Worm (Caenorhabditis elegans) whole organism, L3 larva: Measurements from ENCODE around the gene ZK1248.19.

Source experiments
- R02D3.7 ChIP-seq: fragments of 150-350 bp; optimal IDR thresholded peaks from 2 replicates; lab custom pipeline; 2014; ENCODE audit warnings: missing biosample characterization, missing genetic modification characterization
- ZK546.5 ChIP-seq: sonication (generic microtip); optimal IDR thresholded peaks from 2 replicates; lab custom pipeline; 2017; ENCODE audit warnings: missing biosample characterization, missing genetic modification characterization
- aly-2 ChIP-seq: fragments of 150-350 bp; optimal IDR thresholded peaks from 2 replicates; lab custom pipeline; 2014; ENCODE audit warnings: missing biosample characterization, missing genetic modification characterization
- ceh-16 ChIP-seq: sonication (generic microtip); optimal IDR thresholded peaks from 2 replicates; lab custom pipeline; 2017; ENCODE audit warnings: missing biosample characterization, missing genetic modification characterization
- ceh-28 ChIP-seq: fragments of 150-350 bp; optimal IDR thresholded peaks from 2 replicates; lab custom pipeline; 2014; ENCODE audit warnings: missing biosample characterization, missing genetic modification reagents, missing genetic modification characterization
- ceh-9 ChIP-seq: sonication (generic microtip); optimal IDR thresholded peaks from 2 replicates; lab custom pipeline; 2018; ENCODE audit warnings: missing biosample characterization, missing genetic modification characterization
- elt-3 ChIP-seq, 3 experiments: fragments of 150-350 bp in 1 of 3; sonication (generic microtip) in 2 of 3; optimal IDR thresholded peaks; 2 replicates in 2 of 3; 4 replicates in 1 of 3; lab custom pipeline; 2014 to 2017; ENCODE audit warnings: missing biosample characterization in 3 of 3, missing genetic modification characterization in 3 of 3
- eor-1 ChIP-seq, 2 experiments: fragments of 150-350 bp; optimal IDR thresholded peaks; 2 replicates each; lab custom pipeline; 2014 to 2018; ENCODE audit warnings: missing biosample characterization in 2 of 2, missing genetic modification characterization in 2 of 2
- fkh-10 ChIP-seq: sonication (generic microtip); optimal IDR thresholded peaks from 2 replicates; lab custom pipeline; 2017; ENCODE audit warnings: missing biosample characterization, missing genetic modification reagents, missing genetic modification characterization
- fkh-2 ChIP-seq: fragments of 150-350 bp; optimal IDR thresholded peaks from 2 replicates; lab custom pipeline; 2014; ENCODE audit warnings: missing biosample characterization, missing genetic modification reagents, missing genetic modification characterization
- fos-1 ChIP-seq: fragments of 150-350 bp; optimal IDR thresholded peaks from 2 replicates; lab custom pipeline; 2014; ENCODE audit warnings: missing biosample characterization, missing genetic modification characterization
- jun-1 ChIP-seq: fragments of 150-350 bp; optimal IDR thresholded peaks from 2 replicates; lab custom pipeline; 2014; ENCODE audit warnings: missing biosample characterization, missing genetic modification reagents, missing genetic modification characterization
- lin-39 ChIP-seq: fragments of 150-350 bp; optimal IDR thresholded peaks from 2 replicates; lab custom pipeline; 2018; ENCODE audit warnings: missing biosample characterization, missing genetic modification reagents, missing genetic modification characterization
- lsy-12 ChIP-seq: sonication (generic microtip); optimal IDR thresholded peaks from 2 replicates; lab custom pipeline; 2016; ENCODE audit warnings: mild to moderate bottlenecking, missing genetic modification characterization, missing compliant biosample characterization
- mdl-1 ChIP-seq: fragments of 150-350 bp; optimal IDR thresholded peaks from 2 replicates; lab custom pipeline; 2014; ENCODE audit warnings: missing biosample characterization, missing genetic modification characterization
- mml-1 ChIP-seq: fragments of 150-350 bp; sonication (generic microtip); optimal IDR thresholded peaks from 3 replicates; lab custom pipeline; 2014; ENCODE audit warnings: missing biosample characterization, missing genetic modification characterization
- nfya-1 ChIP-seq: sonication (generic microtip); optimal IDR thresholded peaks from 2 replicates; lab custom pipeline; 2017; ENCODE audit warnings: missing genetic modification characterization, mild to moderate bottlenecking, missing compliant biosample characterization, antibody characterized with exemption, moderate library complexity; ENCODE audit not compliant: insufficient read depth
- nhr-11 ChIP-seq: fragments of 150-350 bp; optimal IDR thresholded peaks from 2 replicates; lab custom pipeline; 2014; ENCODE audit warnings: missing biosample characterization, missing genetic modification characterization
- nhr-12 ChIP-seq: fragments of 150-350 bp; optimal IDR thresholded peaks from 2 replicates; lab custom pipeline; 2014; ENCODE audit warnings: missing biosample characterization, missing genetic modification characterization
- nhr-237 ChIP-seq: fragments of 150-350 bp; optimal IDR thresholded peaks from 2 replicates; lab custom pipeline; 2014; ENCODE audit warnings: missing biosample characterization, missing genetic modification characterization
- nhr-25 ChIP-seq: sonication (generic microtip); optimal IDR thresholded peaks from 2 replicates; lab custom pipeline; 2017; ENCODE audit warnings: missing biosample characterization, missing genetic modification characterization
- nhr-43 ChIP-seq: sonication (generic microtip); optimal IDR thresholded peaks from 2 replicates; lab custom pipeline; 2016; ENCODE audit warnings: mild to moderate bottlenecking, missing genetic modification characterization, missing compliant biosample characterization; ENCODE audit not compliant: poor library complexity, severe bottlenecking
- nhr-76 ChIP-seq: fragments of 150-350 bp; sonication (generic microtip); optimal IDR thresholded peaks from 5 replicates; lab custom pipeline; 2014; ENCODE audit warnings: missing biosample characterization, missing genetic modification characterization
- nhr-77 ChIP-seq: fragments of 150-350 bp; optimal IDR thresholded peaks from 2 replicates; lab custom pipeline; 2014; ENCODE audit warnings: missing biosample characterization, missing genetic modification characterization
- pha-4 ChIP-seq: fragments of 150-350 bp; optimal IDR thresholded peaks from 2 replicates; lab custom pipeline; 2014; ENCODE audit warnings: missing biosample characterization, missing genetic modification reagents, missing genetic modification characterization
- sea-2 ChIP-seq: fragments of 150-350 bp; sonication (generic microtip); optimal IDR thresholded peaks from 4 replicates; lab custom pipeline; 2014; ENCODE audit warnings: missing biosample characterization, missing genetic modification reagents, missing genetic modification characterization
- skn-1 ChIP-seq: fragments of 150-350 bp; optimal IDR thresholded peaks from 2 replicates; lab custom pipeline; 2014; ENCODE audit warnings: missing biosample characterization, missing genetic modification characterization
- snpc-4 ChIP-seq: fragments of 150-350 bp; optimal IDR thresholded peaks from 2 replicates; lab custom pipeline; 2014; ENCODE audit warnings: missing biosample characterization, missing genetic modification characterization
- tbx-2 ChIP-seq: sonication (generic microtip); optimal IDR thresholded peaks from 2 replicates; lab custom pipeline; 2016; ENCODE audit warnings: mild to moderate bottlenecking, missing genetic modification characterization, missing compliant biosample characterization
- unc-39 ChIP-seq: sonication (generic microtip); optimal IDR thresholded peaks from 4 replicates; lab custom pipeline; 2017; ENCODE audit warnings: missing biosample characterization, missing genetic modification characterization
- unc-62 ChIP-seq: fragments of 150-350 bp; sonication (generic microtip); optimal IDR thresholded peaks from 4 replicates; lab custom pipeline; 2014; ENCODE audit warnings: missing biosample characterization, missing genetic modification reagents, missing genetic modification characterization
- zag-1 ChIP-seq: fragments of 150-350 bp; optimal IDR thresholded peaks from 2 replicates; lab custom pipeline; 2014; ENCODE audit warnings: missing biosample characterization, missing genetic modification characterization
- ztf-11 ChIP-seq: fragments of 150-350 bp; optimal IDR thresholded peaks from 2 replicates; lab custom pipeline; 2014; ENCODE audit warnings: missing biosample characterization, missing genetic modification characterization

The ZK1248.19 gene

ce11 chrII:5801075-5801474 lies 38.1 kb downstream of the ZK1248.19 start, which contains the start of the genes K05F1.9 and K05F1.1:
TSS of gene K05F1.9 (minus strand) at chrII:5801175.
TSS of gene K05F1.1 (plus strand) at chrII:5801382.
- TF ChIP-seq mdl-1 (tag; lab: Kevin White, UChicago) (no peak), lin-39 (tag; lab: Kevin White, UChicago) (no peak), nhr-76 (tag; lab: Kevin White, UChicago) (no peak), nhr-77 (tag; lab: Kevin White, UChicago) (no peak), nhr-43 (tag; lab: Kevin White, UChicago) (no peak), eor-1 (tag; optimal IDR thresholded peaks at IDR 0.05; lab: Kevin White, UChicago) (no peak), R02D3.7 (tag; lab: Kevin White, UChicago) (no peak), nhr-237 (tag; lab: Kevin White, UChicago) (no peak), mml-1 (no peak), lsy-12 (tag; lab: Kevin White, UChicago) (no peak), skn-1 (tag; lab: Kevin White, UChicago) (no peak), nfya-1 (tag; lab: Kevin White, UChicago) (no peak), nhr-25 (tag; lab: Kevin White, UChicago) (no peak), jun-1 (tag; lab: Kevin White, UChicago) (no peak), elt-3 (tag; optimal IDR thresholded peaks at IDR 0.05; lab: Kevin White, UChicago) (no peak)

DNA sequence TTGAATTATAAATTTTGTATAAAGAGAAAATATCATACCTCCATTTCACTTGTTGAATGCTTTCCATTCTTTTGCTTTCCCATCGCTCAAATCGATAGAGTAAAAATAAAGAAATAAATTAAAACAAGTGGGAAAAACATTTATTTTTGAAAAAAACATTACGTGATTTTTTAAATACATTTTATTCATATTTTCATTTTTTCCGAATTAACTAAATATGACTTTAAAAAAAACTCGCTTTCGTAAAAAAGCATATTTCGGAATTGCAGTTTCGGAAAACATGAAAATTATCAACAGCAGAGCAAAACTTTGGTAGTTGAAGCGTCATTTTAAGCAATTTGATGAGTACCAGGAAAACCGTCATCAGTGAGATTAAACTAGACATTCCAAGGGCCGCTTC lies 39.7 kb downstream of the ZK1248.19 start, which contains the start of gene K05F1.8:
TSS of gene K05F1.8 (minus strand) at position 101 of the 400 bp plus-strand sequence.
- TF ChIP-seq ztf-11 (tag; lab: Kevin White, UChicago), result no peak
- TF ChIP-seq snpc-4 (tag; lab: Kevin White, UChicago), result no peak
- no peak for TF ChIP-seq ceh-9
- TF ChIP-seq nhr-12 (tag; lab: Kevin White, UChicago), result no peak
- no peak for TF ChIP-seq skn-1 (tag; lab: Kevin White, UChicago)

DNA sequence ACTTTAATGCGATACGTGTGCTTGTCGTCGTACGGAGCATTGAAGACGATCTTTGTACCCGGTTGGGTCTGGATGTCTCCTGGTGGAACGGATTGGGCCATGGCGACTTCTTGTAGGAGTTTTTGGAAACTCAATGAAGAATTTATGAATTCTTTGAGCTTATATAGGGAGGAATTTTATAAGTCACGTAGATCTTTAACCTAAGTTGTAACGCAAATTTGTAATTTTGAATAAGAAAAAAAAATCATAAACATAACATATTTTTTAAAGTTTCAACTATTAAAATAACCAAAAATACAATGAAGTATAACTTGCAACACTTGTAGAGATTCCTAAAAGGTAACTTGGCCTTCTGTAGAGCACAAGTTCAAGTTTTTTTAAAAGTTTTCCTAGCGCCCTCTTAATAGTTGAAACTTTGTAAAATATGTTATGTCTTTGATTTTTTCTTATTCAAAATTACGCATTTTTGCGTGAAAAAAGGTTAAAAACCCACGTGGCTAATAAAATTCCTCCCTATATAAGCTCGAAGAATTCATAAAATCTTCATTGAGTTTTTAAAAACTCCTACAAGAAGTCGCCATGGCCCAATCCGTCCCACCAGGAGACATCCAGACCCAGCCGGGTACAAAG lies 41.8 kb downstream of the ZK1248.19 start, which contains the start of the genes msp-63 and msp-142:
TSS of gene msp-63 (minus strand) at position 101 of the 630 bp plus-strand sequence.
TSS of gene msp-142 (plus strand) at position 580 of the 630 bp plus-strand sequence.
- TF ChIP-seq ceh-16 (tag; lab: Kevin White, UChicago) (no peak), fkh-2 (tag; lab: Kevin White, UChicago) (no peak), ceh-28 (tag; lab: Kevin White, UChicago) (no peak), ceh-9 (no peak), fkh-10 (GFP tag; lab: Kevin White, UChicago) (no peak), nhr-12 (tag; lab: Kevin White, UChicago) (no peak), elt-3 (tag; optimal IDR thresholded peaks at IDR 0.05; lab: Kevin White, UChicago) (no peak), nhr-76 (tag; lab: Kevin White, UChicago) (no peak), pha-4 (no peak), nhr-11 (no peak), ZK546.5 (tag; lab: Kevin White, UChicago) (no peak), unc-62 (GFP tag; lab: Kevin White, UChicago) (no peak), tbx-2 (tag; lab: Kevin White, UChicago) (no peak)

DNA sequence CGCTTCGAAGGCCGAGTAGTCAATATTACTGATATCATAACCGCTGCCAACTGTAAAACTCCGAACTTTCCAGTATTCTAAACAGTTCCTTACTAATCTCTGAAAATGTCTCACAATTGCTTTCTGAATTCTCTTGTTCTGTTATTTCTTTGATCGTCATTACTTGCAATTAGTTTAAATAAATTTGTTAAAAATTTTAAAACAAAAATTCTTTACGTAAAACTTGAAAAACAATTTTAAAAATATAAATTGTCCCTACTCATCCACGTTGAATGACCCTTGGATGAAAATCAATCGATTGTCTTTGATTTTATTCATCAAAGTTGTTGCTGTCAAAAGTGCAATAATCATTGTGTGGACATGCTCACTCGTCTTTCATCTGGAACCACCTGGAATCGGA lies 45.0 kb downstream of the ZK1248.19 start, which contains the start of gene acdh-8:
TSS of gene acdh-8 (plus strand) at position 301 of the 400 bp plus-strand sequence.
- no peak for TF ChIP-seq nfya-1 (tag; lab: Kevin White, UChicago)
- TF ChIP-seq unc-39 (tag; lab: Kevin White, UChicago), result no peak
- no peak for TF ChIP-seq nhr-12 (tag; lab: Kevin White, UChicago)
- no peak for TF ChIP-seq nhr-77 (tag; lab: Kevin White, UChicago)
- TF ChIP-seq aly-2 (tag; lab: Kevin White, UChicago), result no peak
- TF ChIP-seq R02D3.7 (tag; lab: Kevin White, UChicago), result no peak
- TF ChIP-seq, all 47 proteins: peak for 0

- TF ChIP-seq zag-1 (tag; lab: Kevin White, UChicago) (no peak), mdl-1 (tag; lab: Kevin White, UChicago) (no peak), ztf-11 (tag; lab: Kevin White, UChicago) (no peak), sea-2 (no peak), eor-1 (tag; optimal IDR thresholded peaks at IDR 0.05; lab: Kevin White, UChicago) (no peak), fos-1 (tag; lab: Kevin White, UChicago) (no peak)
These were observed 46.7 kb downstream of the ZK1248.19 start, which contains the start of gene K05F1.14 for ce11 chrII:5792490-5792889. TSS of gene K05F1.14 (minus strand) at chrII:5792590.
